Fruit fly (Drosophila melanogaster) whole organism, embryonic: ENCODE measurements around the gene ckd.

Source experiments
- Aef1 ChIP-seq: fragments of 200-800 bp; sonication (Bioruptor generic); IDR thresholded peaks from 3 replicates; pipeline ENCODE4 v1.3.6; 2022; ENCODE audit warnings: missing biosample characterization, missing genetic modification characterization
- BEAF-32 ChIP-seq: fragments of 200-800 bp; sonication (Bioruptor generic); optimal IDR thresholded peaks from 3 replicates; lab custom pipeline; 2017; ENCODE audit warnings: missing biosample characterization, missing genetic modification characterization, mild to moderate bottlenecking, moderate library complexity, missing genetic modification reagents
- Bteb2 ChIP-seq: fragments of 200-800 bp; sonication (Bioruptor generic); optimal IDR thresholded peaks from 2 replicates; lab custom pipeline; 2016; ENCODE audit warnings: missing biosample characterization, missing genetic modification characterization
- CG10321 ChIP-seq: fragments of 200-800 bp; sonication (Bioruptor generic); IDR thresholded peaks from 2 replicates; pipeline ENCODE4 v1.3.6; 2022; ENCODE audit warnings: missing biosample characterization, missing genetic modification characterization
- CG10462 ChIP-seq: fragments of 200-800 bp; sonication (Bioruptor generic); optimal IDR thresholded peaks from 2 replicates; lab custom pipeline; 2016; ENCODE audit warnings: missing biosample characterization, missing genetic modification characterization
- CG10565 ChIP-seq: fragments of 200-800 bp; sonication (Bioruptor generic); optimal IDR thresholded peaks from 3 replicates; lab custom pipeline; 2016; ENCODE audit warnings: missing biosample characterization, mild to moderate bottlenecking, missing genetic modification characterization
- CG11247 ChIP-seq: fragments of 200-800 bp; sonication (Bioruptor generic); IDR thresholded peaks from 2 replicates; pipeline ENCODE4 v1.3.6; 2022; ENCODE audit warnings: missing biosample characterization, missing genetic modification characterization
- CG11560 ChIP-seq: fragments of 200-800 bp; sonication (Bioruptor generic); IDR thresholded peaks from 3 replicates; pipeline ENCODE4 v1.3.6; 2022; ENCODE audit warnings: missing biosample characterization, missing genetic modification characterization
- CG12769 ChIP-seq: fragments of 200-800 bp; sonication (Bioruptor generic); optimal IDR thresholded peaks from 2 replicates; lab custom pipeline; 2019; ENCODE audit warnings: missing biosample characterization, mild to moderate bottlenecking, missing genetic modification characterization, moderate library complexity
- CG14441 ChIP-seq: fragments of 200-800 bp; sonication (Bioruptor generic); IDR thresholded peaks from 2 replicates; pipeline ENCODE4 v1.3.6; 2022; ENCODE audit warnings: missing biosample characterization, missing genetic modification characterization
- CG17361 ChIP-seq: fragments of 200-800 bp; sonication (Bioruptor generic); IDR thresholded peaks from 3 replicates; pipeline ENCODE4 v1.3.6; 2022; ENCODE audit warnings: missing biosample characterization, missing genetic modification characterization
- CG2889 ChIP-seq: fragments of 200-800 bp; sonication (Bioruptor generic); IDR thresholded peaks from 3 replicates; pipeline ENCODE4 v1.3.6; 2022; ENCODE audit warnings: missing biosample characterization, missing genetic modification characterization
- CG30403 ChIP-seq: fragments of 200-800 bp; sonication (Bioruptor generic); optimal IDR thresholded peaks from 3 replicates; lab custom pipeline; 2016; ENCODE audit warnings: missing biosample characterization, missing genetic modification characterization
- CG33213 ChIP-seq: fragments of 200-800 bp; sonication (Bioruptor generic); optimal IDR thresholded peaks from 3 replicates; lab custom pipeline; 2016; ENCODE audit warnings: missing biosample characterization, missing genetic modification characterization
- CG3847 ChIP-seq: fragments of 200-800 bp; sonication (Bioruptor generic); IDR thresholded peaks from 2 replicates; pipeline ENCODE4 v1.3.6; 2022; ENCODE audit warnings: missing biosample characterization, missing genetic modification characterization
- CG5953 ChIP-seq: fragments of 200-800 bp; sonication (Bioruptor generic); IDR thresholded peaks from 2 replicates; pipeline ENCODE4 v1.3.6; 2022; ENCODE audit warnings: missing biosample characterization, missing genetic modification characterization
- CG6254 ChIP-seq: fragments of 200-800 bp; sonication (Bioruptor generic); optimal IDR thresholded peaks from 3 replicates; lab custom pipeline; 2017; ENCODE audit warnings: mild to moderate bottlenecking, missing biosample characterization, missing genetic modification reagents, missing genetic modification characterization
- D19A ChIP-seq: fragments of 200-800 bp; optimal IDR thresholded peaks from 3 replicates; lab custom pipeline; 2019; ENCODE audit warnings: missing biosample characterization, mild to moderate bottlenecking, missing genetic modification characterization, moderate library complexity
- Dad ChIP-seq: fragments of 200-800 bp; sonication (Bioruptor generic); optimal IDR thresholded peaks from 3 replicates; lab custom pipeline; 2016; ENCODE audit warnings: missing biosample characterization, missing genetic modification characterization
- Dek ChIP-seq: fragments of 200-800 bp; sonication (Bioruptor generic); optimal IDR thresholded peaks from 3 replicates; lab custom pipeline; 2019; ENCODE audit warnings: missing biosample characterization, mild to moderate bottlenecking, missing genetic modification characterization, moderate library complexity
- Dip3 ChIP-seq: fragments of 200-800 bp; sonication (Bioruptor generic); optimal IDR thresholded peaks from 3 replicates; lab custom pipeline; 2016; ENCODE audit warnings: missing biosample characterization, missing genetic modification characterization
- E2f1 ChIP-seq: fragments of 200-800 bp; sonication (Bioruptor generic); IDR thresholded peaks from 2 replicates; pipeline ENCODE4 v1.3.6; 2022; ENCODE audit warnings: missing biosample characterization, missing genetic modification characterization
- Eip74EF ChIP-seq, 2 experiments: fragments of 200-800 bp in 1 of 2; fragments of >200 bp in 1 of 2; sonication (Bioruptor generic) in 1 of 2; optimal IDR thresholded peaks; 2 replicates each; lab custom pipeline; 2017 to 2019; ENCODE audit warnings: missing biosample characterization in 2 of 2, missing genetic modification characterization in 2 of 2, mild to moderate bottlenecking in 1 of 2, moderate library complexity in 1 of 2
- Ets65A ChIP-seq: fragments of 200-800 bp; sonication (Bioruptor generic); peaks from one replicate; lab custom pipeline; 2016; ENCODE audit warnings: missing biosample characterization, missing genetic modification characterization
- HLH54F ChIP-seq: fragments of 200-800 bp; sonication (Bioruptor generic); optimal IDR thresholded peaks from 3 replicates; lab custom pipeline; 2016; ENCODE audit warnings: missing biosample characterization, missing genetic modification characterization
- HmgZ ChIP-seq: fragments of 200-800 bp; sonication (Bioruptor generic); optimal IDR thresholded peaks from 2 replicates; lab custom pipeline; 2018; ENCODE audit warnings: missing biosample characterization, mild to moderate bottlenecking, missing genetic modification characterization
- Meics ChIP-seq: fragments of 200-800 bp; sonication (Bioruptor generic); optimal IDR thresholded peaks from 2 replicates; lab custom pipeline; 2017; ENCODE audit warnings: missing biosample characterization, mild to moderate bottlenecking, missing genetic modification characterization
- TFAM ChIP-seq: fragments of 200-800 bp; sonication (Bioruptor generic); optimal IDR thresholded peaks from 2 replicates; lab custom pipeline; 2017; ENCODE audit warnings: missing biosample characterization, missing genetic modification characterization, inconsistent platforms
- cas ChIP-seq: fragments of 200-800 bp; sonication (Bioruptor generic); IDR thresholded peaks from 2 replicates; pipeline ENCODE4 v1.3.6; 2022; ENCODE audit warnings: missing biosample characterization, missing genetic modification characterization
- dan ChIP-seq: fragments of 200-800 bp; sonication (Bioruptor generic); IDR thresholded peaks from 2 replicates; pipeline ENCODE4 v1.3.6; 2022; ENCODE audit warnings: missing biosample characterization, missing genetic modification characterization
- danr ChIP-seq: fragments of 200-800 bp; sonication (Bioruptor generic); IDR thresholded peaks from 2 replicates; pipeline ENCODE4 v1.3.6; 2022; ENCODE audit warnings: missing biosample characterization, missing genetic modification characterization
- fd102C ChIP-seq: fragments of 200-800 bp; sonication (Bioruptor generic); optimal IDR thresholded peaks from 2 replicates; lab custom pipeline; 2018; ENCODE audit warnings: missing biosample characterization, mild to moderate bottlenecking, missing genetic modification characterization, moderate library complexity
- grau ChIP-seq: fragments of 200-800 bp; optimal IDR thresholded peaks from 3 replicates; lab custom pipeline; 2019; ENCODE audit warnings: missing biosample characterization, mild to moderate bottlenecking, missing genetic modification characterization, moderate library complexity
- gt ChIP-seq: fragments of 200-800 bp; sonication (Bioruptor generic); IDR thresholded peaks from 2 replicates; pipeline ENCODE4 v1.3.6; 2022; ENCODE audit warnings: missing biosample characterization, missing genetic modification characterization
- hkb ChIP-seq, 2 experiments: fragments of 200-800 bp in 1 of 2; fragments of >200 bp in 1 of 2; sonication (Bioruptor generic) in 1 of 2; IDR thresholded peaks in 1 of 2; optimal IDR thresholded peaks in 1 of 2; 2 replicates each; pipeline versions ENCODE4 v1.3.6 to Lab custom; 2017 to 2022; ENCODE audit warnings: missing biosample characterization in 1 of 2, missing genetic modification characterization in 1 of 2
- ind ChIP-seq: fragments of 200-800 bp; sonication (Bioruptor generic); optimal IDR thresholded peaks from 3 replicates; lab custom pipeline; 2016; ENCODE audit warnings: missing biosample characterization, missing genetic modification characterization
- jumu ChIP-seq: fragments of 200-800 bp; sonication (Bioruptor generic); optimal IDR thresholded peaks from 3 replicates; lab custom pipeline; 2016; ENCODE audit warnings: missing biosample characterization, missing genetic modification characterization
- lbe ChIP-seq: fragments of 200-800 bp; sonication (Bioruptor generic); optimal IDR thresholded peaks from 2 replicates; lab custom pipeline; 2016; ENCODE audit warnings: missing biosample characterization, mild to moderate bottlenecking, missing genetic modification characterization
- maf-S ChIP-seq: fragments of 200-800 bp; sonication (Bioruptor generic); optimal IDR thresholded peaks from 2 replicates; lab custom pipeline; 2016; ENCODE audit warnings: missing biosample characterization, missing genetic modification characterization
- odd ChIP-seq: fragments of 200-800 bp; sonication (Bioruptor generic); optimal IDR thresholded peaks from 2 replicates; lab custom pipeline; 2017; ENCODE audit warnings: missing biosample characterization, mild to moderate bottlenecking, missing genetic modification characterization
- p53 ChIP-seq: fragments of 200-800 bp; sonication (Bioruptor generic); optimal IDR thresholded peaks from 2 replicates; lab custom pipeline; 2016; ENCODE audit warnings: missing biosample characterization, missing genetic modification characterization
- peb ChIP-seq: fragments of 200-800 bp; sonication (Bioruptor generic); IDR thresholded peaks from 2 replicates; pipeline ENCODE4 v1.3.6; 2022; ENCODE audit warnings: missing biosample characterization, missing genetic modification characterization
- pho ChIP-seq: fragments of 200-800 bp; sonication (Bioruptor generic); optimal IDR thresholded peaks from 2 replicates; lab custom pipeline; 2016; ENCODE audit warnings: missing biosample characterization, missing genetic modification characterization
- sr ChIP-seq: fragments of 200-800 bp; sonication (Bioruptor generic); IDR thresholded peaks from 3 replicates; pipeline ENCODE4 v1.3.6; 2022; ENCODE audit warnings: missing biosample characterization, missing genetic modification characterization
- ssp ChIP-seq: fragments of 200-800 bp; sonication (Bioruptor generic); IDR thresholded peaks from 2 replicates; pipeline ENCODE4 v1.3.6; 2022; ENCODE audit warnings: missing biosample characterization, missing genetic modification characterization
- tll ChIP-seq, 2 experiments: fragments of 200-800 bp in 1 of 2; fragments of >200 bp in 1 of 2; sonication (Bioruptor generic) in 1 of 2; optimal IDR thresholded peaks; 2 replicates each; lab custom pipeline; 2017 to 2019; ENCODE audit warnings: missing biosample characterization in 2 of 2, missing genetic modification characterization in 2 of 2, mild to moderate bottlenecking in 1 of 2, moderate library complexity in 1 of 2
- trh ChIP-seq: fragments of 200-800 bp; sonication (Bioruptor generic); optimal IDR thresholded peaks from 2 replicates; lab custom pipeline; 2016; ENCODE audit warnings: missing biosample characterization, missing genetic modification characterization
- tup ChIP-seq: fragments of 200-800 bp; sonication (Bioruptor generic); optimal IDR thresholded peaks from 2 replicates; lab custom pipeline; 2016; ENCODE audit warnings: missing biosample characterization, mild to moderate bottlenecking, missing genetic modification characterization, moderate library complexity
- twi ChIP-seq: fragments of 200-800 bp; optimal IDR thresholded peaks from 2 replicates; lab custom pipeline; 2019; ENCODE audit warnings: missing biosample characterization, mild to moderate bottlenecking, missing genetic modification characterization, moderate library complexity
- unc-4 ChIP-seq: fragments of 200-800 bp; sonication (Bioruptor generic); IDR thresholded peaks from 2 replicates; pipeline ENCODE4 v1.3.6; 2022; ENCODE audit warnings: missing biosample characterization, missing genetic modification characterization; ENCODE audit not compliant: partially characterized antibody

ckd gene

dm6 chr3L:3301171-3301738 is 43.6 kb downstream of the ckd start (continued):
- peak; percentile 85 for TF ChIP-seq CG11247 (GFP tag; lab: Robert Waterston, UW)
- TF ChIP-seq CG11560 (tag; lab: Robert Waterston, UW): peak; percentile 66
- TF ChIP-seq Meics (GFP tag; lab: Kevin White, UChicago): peak; percentile 92
- TF ChIP-seq CG33213 (GFP tag; lab: Kevin White, UChicago): peak; percentile 79
- TF ChIP-seq maf-S (GFP tag; lab: Kevin White, UChicago): peak; percentile 92
- TF ChIP-seq CG30403 (GFP tag; lab: Kevin White, UChicago): peak; percentile 93
- peak; percentile 74 for TF ChIP-seq ssp (GFP tag; lab: Robert Waterston, UW)
- TF ChIP-seq jumu (GFP tag; lab: Kevin White, UChicago): peak; percentile 81
- TF ChIP-seq BEAF-32: no peak
- peak; percentile 52; the same call in 1 of the 2 replicates for TF ChIP-seq cas (GFP tag; lab: Robert Waterston, UW)
- no peak for TF ChIP-seq tll (GFP tag; optimal IDR thresholded peaks at IDR 0.05; lab: Kevin White, UChicago)
- TF ChIP-seq sr: no peak; the same call in 2 of the 3 replicates
- peak; percentile 91 for TF ChIP-seq Dek (tag; lab: Kevin White, UChicago)
- TF ChIP-seq CG2889 (GFP tag; lab: Robert Waterston, UW): peak; percentile 86
- TF ChIP-seq CG10462: peak; percentile 89
- TF ChIP-seq hkb (optimal IDR thresholded peaks at IDR 0.05; lab: Kevin White, UChicago): no peak
- TF ChIP-seq hkb (GFP tag; IDR thresholded peaks at IDR 0.05; lab: Robert Waterston, UW): peak; percentile 96
- TF ChIP-seq gt (GFP tag; lab: Robert Waterston, UW): peak; percentile 41; the same call in 1 of the 2 replicates
- peak; percentile 93 for TF ChIP-seq grau (tag; lab: Kevin White, UChicago)
- TF ChIP-seq tup (GFP tag; lab: Kevin White, UChicago): peak; percentile 77
- TF ChIP-seq peb: peak; percentile 82
- TF ChIP-seq danr: peak; percentile 75
- peak; percentile 98 for TF ChIP-seq Ets65A (GFP tag; lab: Kevin White, UChicago)
- peak; percentile 91 for TF ChIP-seq ind (GFP tag; lab: Kevin White, UChicago)
- peak; percentile 91 for TF ChIP-seq odd (GFP tag; lab: Kevin White, UChicago)
- peak; percentile 38 for TF ChIP-seq fd102C
- TF ChIP-seq dan (GFP tag; lab: Robert Waterston, UW): peak; percentile 32; the same call in 1 of the 2 replicates
- TF ChIP-seq CG3847 (GFP tag; lab: Robert Waterston, UW): peak; percentile 83
- TF ChIP-seq p53 (GFP tag; lab: Kevin White, UChicago): peak; percentile 75
- TF ChIP-seq Dip3: peak; percentile 83
- TF ChIP-seq CG5953 (GFP tag; lab: Robert Waterston, UW): peak; percentile 83
- TF ChIP-seq Bteb2 (GFP tag; lab: Kevin White, UChicago): peak; percentile 89
- TF ChIP-seq CG10565 (GFP tag; lab: Kevin White, UChicago): peak; percentile 56
- TF ChIP-seq unc-4 (GFP tag; lab: Robert Waterston, UW): no peak
- TF ChIP-seq CG12769: peak; percentile 85
- peak; percentile 90 for TF ChIP-seq E2f1 (GFP tag; lab: Robert Waterston, UW)
- peak; percentile 91 for TF ChIP-seq HmgZ (tag; lab: Kevin White, UChicago)
- peak; percentile 75 for TF ChIP-seq twi (tag; lab: Kevin White, UChicago)
- peak; percentile 42 for TF ChIP-seq lbe
- TF ChIP-seq Aef1 (GFP tag; lab: Robert Waterston, UW): peak; percentile 89
- peak; percentile 87 for TF ChIP-seq CG6254 (GFP tag; lab: Kevin White, UChicago)
- peak in 1 of 2 experiments; percentile 95 for TF ChIP-seq Eip74EF (GFP tag; optimal IDR thresholded peaks at IDR 0.05; lab: Kevin White, UChicago)
- peak; percentile 72 for TF ChIP-seq CG10321 (GFP tag; lab: Robert Waterston, UW)
- TF ChIP-seq TFAM (GFP tag; lab: Kevin White, UChicago): no peak
- TF ChIP-seq pho (GFP tag; lab: Kevin White, UChicago): peak; percentile 87
- peak; percentile 93 for TF ChIP-seq D19A (tag; lab: Kevin White, UChicago)
- peak; percentile 77 for TF ChIP-seq trh (GFP tag; lab: Kevin White, UChicago)
- TF ChIP-seq CG14441: peak; percentile 93
- peak; percentile 84 for TF ChIP-seq Dad
- TF ChIP-seq CG17361 (GFP tag; lab: Robert Waterston, UW): peak; percentile 94
- peak; percentile 84 for TF ChIP-seq HLH54F (GFP tag; lab: Kevin White, UChicago)
